Fruit fly (Drosophila melanogaster): ENCODE data around the gene Mcm6.

The Mcm6 gene

DNA sequence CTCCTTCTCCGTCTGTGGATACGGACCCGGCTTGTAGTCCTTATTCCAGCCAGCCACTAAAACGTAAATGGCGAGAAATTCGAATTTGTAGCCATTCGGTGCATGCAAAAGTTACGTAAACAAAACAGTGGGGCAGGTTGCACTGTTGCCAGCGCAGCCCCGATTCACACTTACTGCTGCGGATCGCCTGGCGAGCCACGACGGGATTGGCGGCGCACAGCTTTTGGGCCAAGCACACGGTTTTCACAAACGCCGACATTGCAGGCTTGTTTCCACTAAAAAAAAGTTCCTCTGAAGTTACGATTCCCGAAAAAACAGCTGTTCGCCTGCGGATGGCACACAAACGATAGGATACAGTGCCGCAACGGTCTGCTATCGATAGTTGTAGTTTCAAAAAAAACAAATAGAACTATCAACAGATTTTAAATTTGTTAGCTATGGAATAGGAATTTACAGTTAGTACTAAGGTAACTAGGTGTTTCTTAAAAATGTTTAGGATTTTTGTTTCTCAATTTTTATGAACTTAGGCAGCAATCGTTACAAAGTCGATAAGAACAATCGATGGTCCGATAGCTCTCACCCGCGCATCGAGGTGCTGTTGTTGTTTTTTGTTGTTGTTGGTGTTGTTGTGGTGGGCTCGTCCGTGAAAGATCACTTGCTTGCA, 3.8 kb downstream of the Mcm6 start, which contains the start of gene Fum1 (continued):
- peak; percentile 23 for TF ChIP-seq mam (GFP tag; optimal IDR thresholded peaks at IDR 0.05)
- TF ChIP-seq CG2202 (tag; optimal IDR thresholded peaks at IDR 0.05) = no peak
- no peak for TF ChIP-seq NK7.1 (GFP tag; optimal IDR thresholded peaks at IDR 0.05)
- no peak for TF ChIP-seq zf30C (GFP tag; optimal IDR thresholded peaks at IDR 0.05)
- no peak for TF ChIP-seq HLHmδ (GFP tag; optimal IDR thresholded peaks at IDR 0.05)
- TF ChIP-seq onecut (GFP tag; IDR thresholded peaks at IDR 0.05) = no peak
- TF ChIP-seq fd96Cb (tag; optimal IDR thresholded peaks at IDR 0.05) = no peak
- TF ChIP-seq Dll (GFP tag; IDR thresholded peaks at IDR 0.05; ENCODE audit: partially characterized antibody) = peak; percentile 96
- TF ChIP-seq ash1 (GFP tag; optimal IDR thresholded peaks at IDR 0.05) = no peak
- TF ChIP-seq Mes4 (GFP tag; optimal IDR thresholded peaks at IDR 0.05) = no peak
- TF ChIP-seq H2.0 (GFP tag; IDR thresholded peaks at IDR 0.05) = no peak
- TF ChIP-seq CG12071 (GFP tag; optimal IDR thresholded peaks at IDR 0.05) = no peak
- peak; percentile 64; the same call in 2 of the 3 replicates for TF ChIP-seq zen2 (GFP tag; IDR thresholded peaks at IDR 0.05; ENCODE audit: partially characterized antibody)
- no peak for TF ChIP-seq CG33557 (GFP tag; optimal IDR thresholded peaks at IDR 0.05)
- TF ChIP-seq sob (GFP tag; IDR thresholded peaks at IDR 0.05) = no peak
- peak; percentile 69 for TF ChIP-seq hkb (optimal IDR thresholded peaks at IDR 0.05)
- TF ChIP-seq hkb (GFP tag; IDR thresholded peaks at IDR 0.05) = no peak
- peak; percentile 90 for TF ChIP-seq knrl (GFP tag; IDR thresholded peaks at IDR 0.05; ENCODE audit: partially characterized antibody)
- no peak for TF ChIP-seq H15 (GFP tag; IDR thresholded peaks at IDR 0.05)
- TF ChIP-seq ssp (GFP tag; IDR thresholded peaks at IDR 0.05) = no peak
- no peak for TF ChIP-seq chm (GFP tag; IDR thresholded peaks at IDR 0.05)
- TF ChIP-seq Hr3 (GFP tag; optimal IDR thresholded peaks at IDR 0.05) = no peak
- no peak for TF ChIP-seq CG11504 (tag; optimal IDR thresholded peaks at IDR 0.05)
- TF ChIP-seq wdn (GFP tag; IDR thresholded peaks at IDR 0.05) = no peak
- no peak for TF ChIP-seq tx (GFP tag; optimal IDR thresholded peaks at IDR 0.05)
- peak; percentile 8 for TF ChIP-seq Deaf1 (tag; optimal IDR thresholded peaks at IDR 0.05)
- no peak for TF ChIP-seq Gsc (GFP tag; IDR thresholded peaks at IDR 0.05)
- no peak for TF ChIP-seq Sox100B (GFP tag; optimal IDR thresholded peaks at IDR 0.05)
- no peak for TF ChIP-seq CG10366 (GFP tag; IDR thresholded peaks at IDR 0.05)
- TF ChIP-seq Sry-δ (GFP tag; optimal IDR thresholded peaks at IDR 0.05) = peak; percentile 96
- TF ChIP-seq danr (GFP tag; IDR thresholded peaks at IDR 0.05) = no peak
- no peak for TF ChIP-seq CG6689 (GFP tag; IDR thresholded peaks at IDR 0.05)
- TF ChIP-seq CG5245 (GFP tag; optimal IDR thresholded peaks at IDR 0.05) = no peak
- TF ChIP-seq CG11093 (GFP tag; IDR thresholded peaks at IDR 0.05) = no peak
- TF ChIP-seq phol (tag; optimal IDR thresholded peaks at IDR 0.05) = peak; percentile 34
- TF ChIP-seq jumu (GFP tag; optimal IDR thresholded peaks at IDR 0.05) = peak; percentile 10
- no peak for TF ChIP-seq CG7372 (GFP tag; IDR thresholded peaks at IDR 0.05)
- peak; percentile 24 for TF ChIP-seq CoRest (tag; optimal IDR thresholded peaks at IDR 0.05)
- TF ChIP-seq sr (GFP tag; IDR thresholded peaks at IDR 0.05) = no peak
- no peak for TF ChIP-seq vfl (GFP tag; optimal IDR thresholded peaks at IDR 0.05)
- no peak for TF ChIP-seq ttk (GFP tag; IDR thresholded peaks at IDR 0.05)
- no peak for TF ChIP-seq fru (optimal IDR thresholded peaks at IDR 0.05)
- TF ChIP-seq BEAF-32 (GFP tag; optimal IDR thresholded peaks at IDR 0.05) = peak; percentile 92
- TF ChIP-seq dmrt99B (tag; optimal IDR thresholded peaks at IDR 0.05) = no peak
- peak; percentile 54 for TF ChIP-seq MESR4 (GFP tag; optimal IDR thresholded peaks at IDR 0.05)
- no peak for TF ChIP-seq CG1832 (GFP tag; optimal IDR thresholded peaks at IDR 0.05)
- TF ChIP-seq peb (GFP tag; IDR thresholded peaks at IDR 0.05) = no peak
- no peak for TF ChIP-seq ac (GFP tag; optimal IDR thresholded peaks at IDR 0.05)
- no peak for TF ChIP-seq CG9876 (GFP tag; optimal IDR thresholded peaks at IDR 0.05)
- TF ChIP-seq cas (GFP tag; IDR thresholded peaks at IDR 0.05) = no peak
- TF ChIP-seq CG32532 (GFP tag; IDR thresholded peaks at IDR 0.05) = no peak
- TF ChIP-seq insv (GFP tag; optimal IDR thresholded peaks at IDR 0.05) = no peak
